Fruit fly (Drosophila melanogaster) whole organism: ENCODE measurements around the gene CG13473.

Experiments
- CG8478 ChIP-seq: fragments of >200 bp; optimal IDR thresholded peaks from 2 replicates; lab custom pipeline; 2018; ENCODE audit warnings: inconsistent platforms
- Dll ChIP-seq: fragments of >200 bp; optimal IDR thresholded peaks from 2 replicates; lab custom pipeline; 2017
- EcR ChIP-seq, 2 experiments: fragments of >200 bp; optimal IDR thresholded peaks; 2 replicates each; lab custom pipeline; 2017; ENCODE audit warnings: missing biosample characterization in 2 of 2, missing genetic modification characterization in 2 of 2, missing genetic modification reagents in 2 of 2
- pan ChIP-seq: fragments of >200 bp; optimal IDR thresholded peaks from 2 replicates; lab custom pipeline; 2017
- psq ChIP-seq: fragments of >200 bp; optimal IDR thresholded peaks from 2 replicates; lab custom pipeline; 2017
- usp ChIP-seq: fragments of >200 bp; optimal IDR thresholded peaks from 2 replicates; lab custom pipeline; 2017; ENCODE audit warnings: missing biosample characterization, missing genetic modification characterization, mixed read lengths

The CG13473 gene

DNA sequence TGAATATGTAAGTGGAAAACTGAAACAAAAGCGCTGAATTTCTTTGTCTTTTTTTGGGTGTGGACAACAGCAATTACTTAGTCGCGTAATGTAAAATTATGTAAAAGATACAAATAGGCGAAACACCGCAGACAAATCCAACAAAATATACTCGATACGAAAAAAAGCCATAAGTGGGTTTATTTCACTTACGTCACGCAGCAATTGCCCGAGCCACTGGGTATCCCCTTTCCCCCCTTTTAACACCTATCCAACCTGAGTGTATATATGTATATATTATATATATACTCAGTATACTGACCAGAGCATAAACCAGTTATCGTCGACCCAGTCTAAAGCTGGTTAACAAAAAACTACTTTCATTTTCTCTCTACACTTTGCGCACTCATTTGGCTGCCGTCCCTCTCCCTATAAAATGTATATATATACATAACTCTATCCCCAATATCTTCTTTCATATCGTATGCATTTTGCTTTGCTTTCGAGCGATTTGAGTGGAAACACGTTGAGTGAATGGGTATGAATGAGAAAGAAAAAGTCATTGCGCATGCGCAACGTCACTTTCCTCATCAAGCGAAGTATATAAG is 14.6 kb downstream of the CG13473 start:
- TF ChIP-seq CG8478 = no peak
- no peak for TF ChIP-seq pan (lab: Kevin White, UChicago)
- no peak for TF ChIP-seq EcR (GFP tag; optimal IDR thresholded peaks at IDR 0.05; lab: Kevin White, UChicago)
- TF ChIP-seq psq (lab: Kevin White, UChicago) = no peak
- no peak for TF ChIP-seq Dll (lab: Kevin White, UChicago)
- no peak for TF ChIP-seq usp

DNA sequence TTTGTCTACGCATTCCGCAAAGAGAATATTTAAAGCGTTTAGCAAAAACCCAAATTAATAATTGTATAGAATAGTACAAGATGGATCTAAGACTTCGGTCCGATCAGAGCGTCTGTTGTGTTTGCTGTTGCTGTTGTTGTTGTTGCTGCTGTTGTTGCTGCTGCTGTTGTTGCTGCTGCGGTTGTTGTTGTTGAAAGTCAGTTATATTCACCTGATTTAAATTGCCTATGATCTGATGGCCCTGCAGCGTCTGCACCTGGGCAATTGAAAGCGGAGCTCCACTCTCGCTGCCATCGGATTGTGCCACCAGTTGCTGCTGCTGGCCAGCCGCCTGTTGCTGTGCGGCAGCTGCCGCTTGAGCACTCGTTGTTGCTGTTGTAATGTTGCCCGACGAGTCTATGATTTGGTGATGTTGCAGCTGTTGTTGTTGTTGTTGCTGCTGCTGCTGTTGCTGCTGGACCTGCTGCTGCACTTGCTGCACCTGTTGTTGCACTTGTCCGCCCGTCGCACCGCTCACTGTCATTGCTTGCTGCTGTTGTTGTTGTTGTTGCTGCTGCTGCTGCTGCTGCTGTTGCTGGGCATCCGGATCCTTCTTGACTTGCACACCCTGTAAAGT is 22.6 kb downstream of the CG13473 start:
- TF ChIP-seq psq (lab: Kevin White, UChicago) (no peak), EcR (GFP tag; optimal IDR thresholded peaks at IDR 0.05; lab: Kevin White, UChicago) (no peak), Dll (lab: Kevin White, UChicago) (no peak), CG8478 (no peak), pan (lab: Kevin White, UChicago) (no peak), usp (no peak)

DNA sequence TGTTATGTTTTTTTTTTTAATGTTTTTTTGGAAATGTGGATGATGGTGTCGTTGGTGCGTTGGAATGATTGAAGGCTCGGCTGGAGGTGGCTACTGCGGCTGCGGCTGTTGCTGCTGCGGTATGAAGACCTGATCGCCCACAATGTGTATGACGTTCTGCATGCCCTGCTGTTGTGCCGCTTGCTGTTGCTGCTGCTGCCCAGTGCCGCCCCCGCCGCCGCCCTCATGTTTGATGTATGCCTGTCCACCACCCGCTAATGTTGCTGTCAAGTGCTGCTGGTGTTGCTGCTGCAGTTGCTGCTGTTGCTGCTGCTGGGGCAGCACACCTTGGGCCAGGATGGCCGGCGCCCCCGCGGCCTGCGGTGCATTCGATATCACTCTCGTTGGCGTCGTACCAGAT is 24.3 kb downstream of the CG13473 start:
- no peak for TF ChIP-seq pan (lab: Kevin White, UChicago)
- TF ChIP-seq usp = no peak
- TF ChIP-seq CG8478 = no peak
- no peak for TF ChIP-seq Dll (lab: Kevin White, UChicago)
- no peak for TF ChIP-seq EcR (GFP tag; optimal IDR thresholded peaks at IDR 0.05; lab: Kevin White, UChicago)
- TF ChIP-seq psq (lab: Kevin White, UChicago) = no peak

DNA sequence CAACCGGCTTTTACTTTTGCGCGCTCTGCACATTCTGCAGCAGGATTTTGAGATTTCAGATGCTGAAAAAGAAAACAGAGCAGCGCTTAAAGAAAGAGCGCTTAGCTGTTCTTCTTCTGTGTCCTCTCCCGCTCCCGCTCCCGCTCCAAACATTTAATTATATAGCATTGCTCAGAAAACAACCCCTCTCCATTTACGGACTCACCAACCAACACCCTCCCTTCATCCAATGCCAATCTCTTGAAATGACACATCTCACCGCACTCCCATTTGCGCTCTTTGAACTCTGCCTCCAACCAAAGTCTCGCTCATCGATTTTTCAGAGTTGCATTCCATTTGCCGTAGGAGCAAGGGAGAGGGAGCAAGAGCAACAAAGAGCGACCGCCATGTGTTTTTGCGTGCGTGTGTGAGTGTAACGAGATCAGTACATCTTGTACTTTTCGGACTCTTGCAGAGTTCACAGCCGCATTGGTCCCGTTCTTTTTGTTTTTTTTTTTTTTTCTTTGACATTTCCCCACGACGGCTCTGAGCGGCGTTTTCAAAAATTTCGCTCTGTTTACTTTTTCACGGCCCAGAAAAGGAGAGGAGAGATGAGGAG is 26.6 kb downstream of the CG13473 start:
- TF ChIP-seq EcR (GFP tag; optimal IDR thresholded peaks at IDR 0.05; lab: Kevin White, UChicago) = no peak
- peak; percentile 99 for TF ChIP-seq Dll (lab: Kevin White, UChicago)

DNA sequence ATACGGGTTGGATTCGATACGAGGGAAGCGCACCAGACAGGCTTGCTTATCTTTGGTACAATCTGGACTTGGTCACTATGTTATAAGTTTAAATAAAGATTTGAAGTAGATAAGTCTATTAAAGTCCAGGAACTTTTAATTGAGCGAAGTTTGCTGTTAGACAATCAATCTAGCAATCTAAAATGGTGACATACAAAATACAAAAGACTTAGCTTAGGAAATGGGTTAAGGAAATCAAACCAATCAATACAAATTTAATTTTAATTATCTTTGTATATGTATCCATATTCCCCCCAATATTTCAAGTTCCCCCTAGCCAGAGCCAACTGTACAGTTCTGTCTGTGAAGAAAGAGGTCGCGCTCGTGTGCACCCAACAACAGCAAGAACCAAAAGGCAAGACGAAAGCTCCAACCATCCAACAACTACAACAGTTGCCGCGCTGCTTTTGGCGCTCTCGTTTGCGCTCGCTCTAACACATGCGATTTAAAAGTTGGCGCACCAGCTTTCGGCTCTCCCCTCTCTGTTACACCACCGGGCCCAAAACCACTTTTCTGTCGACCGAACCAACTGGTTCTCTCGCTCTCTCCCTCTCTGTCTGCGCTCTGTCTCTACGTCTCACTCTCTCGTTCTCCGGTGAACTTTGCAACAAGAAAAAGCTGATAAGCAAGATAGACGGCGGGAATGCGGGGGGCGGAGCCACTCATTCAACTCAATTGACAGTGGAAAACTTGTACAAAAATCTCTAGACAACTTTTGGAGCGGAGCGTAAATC is 27.6 kb downstream of the CG13473 start:
- peak; percentile 95 for TF ChIP-seq Dll (lab: Kevin White, UChicago)
- TF ChIP-seq pan (lab: Kevin White, UChicago) = no peak
- peak; percentile 90 for TF ChIP-seq CG8478

DNA sequence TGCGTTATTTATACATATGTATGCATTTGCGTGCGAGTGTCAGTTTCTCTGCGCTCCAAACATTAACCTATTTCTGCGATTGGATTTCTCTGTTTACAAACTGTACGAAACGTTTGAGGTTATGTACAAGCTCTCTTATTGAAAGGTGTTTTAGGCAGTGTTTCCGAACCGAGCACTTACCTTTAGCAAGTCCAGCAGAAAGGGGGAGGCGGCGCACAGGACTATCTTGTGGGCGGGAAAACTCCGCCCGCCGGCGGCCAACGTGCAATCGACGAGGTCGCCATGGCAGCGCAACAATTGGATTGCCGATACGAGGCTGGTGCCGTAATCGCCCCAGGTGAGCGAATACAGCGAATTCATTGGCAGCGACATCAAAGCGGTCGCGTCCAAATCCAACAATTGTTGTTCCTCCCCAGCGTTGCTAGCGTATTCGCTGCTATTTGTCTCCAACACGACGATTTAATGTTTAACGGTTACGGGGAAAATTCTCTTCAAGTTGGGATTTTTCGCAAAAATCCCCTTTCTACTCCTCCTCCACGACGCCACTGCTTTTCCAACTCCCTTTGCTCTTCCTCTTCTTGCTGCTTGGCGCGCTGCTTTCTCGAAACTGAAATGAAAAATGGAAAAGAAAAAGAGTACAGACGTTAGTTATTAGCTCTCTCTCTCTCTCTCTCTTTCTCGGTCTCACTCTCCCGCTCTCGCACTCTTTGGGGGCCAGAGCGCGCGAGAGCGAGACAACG is 28.3 kb downstream of the CG13473 start:
- TF ChIP-seq usp (no peak), psq (lab: Kevin White, UChicago) (no peak), EcR (GFP tag; optimal IDR thresholded peaks at IDR 0.05; lab: Kevin White, UChicago) (no peak), CG8478 (no peak), Dll (lab: Kevin White, UChicago) (no peak), pan (lab: Kevin White, UChicago) (no peak)

DNA sequence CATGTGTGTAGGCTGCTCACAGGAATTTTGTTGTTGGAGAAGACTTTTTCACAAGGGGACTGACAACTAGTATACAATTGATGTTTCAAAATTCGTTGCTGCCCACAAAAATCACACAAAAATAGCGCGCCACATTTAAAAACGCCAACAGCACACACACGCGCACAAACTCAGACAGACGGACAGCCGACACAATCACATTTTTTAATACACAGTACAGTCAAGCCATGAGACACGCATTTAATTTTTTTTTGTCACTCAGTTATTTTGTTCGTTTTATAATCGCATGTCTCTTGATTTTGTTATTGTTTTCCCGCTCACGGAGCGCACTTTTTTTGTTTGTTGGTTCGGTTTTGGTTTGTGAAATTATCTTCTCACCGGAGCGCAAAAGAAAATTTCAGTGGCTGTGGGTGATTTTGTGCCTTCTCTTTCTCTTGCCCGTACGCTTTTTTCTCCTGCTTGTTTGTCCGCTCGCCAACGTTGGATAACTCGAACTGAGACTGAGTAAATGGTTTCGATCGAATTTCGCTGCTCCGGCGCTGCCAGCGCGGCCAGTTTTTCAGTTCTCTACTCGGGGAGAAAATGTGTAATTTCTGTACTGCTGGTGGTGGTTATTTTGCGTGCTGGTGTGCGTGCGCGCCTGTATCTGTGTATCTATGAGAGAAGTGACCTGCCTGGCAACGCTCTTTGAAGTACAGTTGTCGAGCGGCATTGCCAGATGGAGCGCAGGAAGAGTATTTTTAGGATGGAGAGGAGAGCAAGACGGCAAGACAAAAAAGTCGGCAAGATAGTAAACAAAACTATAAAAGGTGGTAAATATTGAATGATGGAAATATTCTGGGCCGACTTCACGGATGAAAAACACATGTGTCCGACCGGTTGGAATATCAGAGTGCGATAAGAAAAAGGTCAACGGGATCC is 29.2 kb downstream of the CG13473 start, which contains the start of gene CG42507:
Gene CG42507 (minus strand): TSS at position 499 of the 921 bp plus-strand sequence.
- TF ChIP-seq CG8478 (no peak), Dll (lab: Kevin White, UChicago) (peak; percentile 95)

DNA sequence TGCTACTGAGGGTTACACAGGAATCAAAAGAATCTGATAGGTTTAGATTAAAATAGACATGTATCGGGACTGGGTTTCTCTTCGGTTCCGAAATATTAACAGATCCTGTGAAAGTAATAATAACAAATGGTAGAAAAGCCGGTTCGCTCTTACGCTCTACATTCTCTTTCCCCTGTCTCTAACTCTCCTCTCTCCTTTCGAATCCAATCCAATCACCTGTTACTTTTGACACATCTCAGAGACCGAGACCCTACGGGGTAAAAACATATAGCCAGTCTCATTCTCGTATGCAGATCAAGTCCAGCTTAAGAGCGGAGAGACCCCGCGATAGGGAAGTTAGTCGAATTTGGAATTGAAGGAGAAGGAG is 30.2 kb downstream of the CG13473 start:
- no peak for TF ChIP-seq Dll (lab: Kevin White, UChicago)
- TF ChIP-seq pan (lab: Kevin White, UChicago) = no peak
- no peak for TF ChIP-seq psq (lab: Kevin White, UChicago)
- TF ChIP-seq usp = no peak
- no peak for TF ChIP-seq CG8478
- no peak for TF ChIP-seq EcR (GFP tag; optimal IDR thresholded peaks at IDR 0.05; lab: Kevin White, UChicago)

DNA sequence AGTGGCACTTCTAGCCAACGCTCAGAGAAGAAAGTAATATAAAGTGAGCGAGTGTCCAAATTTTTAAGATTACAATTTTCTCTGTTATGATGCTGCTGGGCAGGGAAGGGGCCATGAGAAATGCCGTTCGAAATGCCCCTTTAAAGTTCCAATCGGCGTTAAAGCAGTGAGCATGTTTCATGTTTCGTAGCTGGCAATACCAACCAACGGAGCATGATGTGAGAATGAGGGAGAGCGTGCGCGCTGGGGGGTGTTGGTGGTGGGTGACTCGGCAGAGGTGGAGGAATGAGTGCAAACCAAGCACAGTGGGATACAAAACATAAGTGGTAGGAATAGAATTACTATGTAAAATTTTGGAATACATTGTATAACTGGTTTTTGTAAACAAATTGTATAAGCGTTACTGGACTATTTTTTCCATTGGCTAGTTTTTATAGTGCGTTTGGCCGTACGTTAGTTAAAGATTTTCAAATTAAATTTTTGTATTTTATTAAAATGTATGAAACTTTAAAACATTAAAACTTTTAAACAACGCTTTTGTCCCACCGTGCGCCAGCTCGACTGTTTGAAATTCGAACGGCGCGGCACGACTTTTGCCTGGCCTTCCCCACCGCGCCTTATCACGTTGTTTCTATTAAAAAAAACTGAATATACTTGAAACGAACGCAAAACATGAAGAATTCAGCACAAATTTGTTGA is 30.7 kb downstream of the CG13473 start:
- no peak for TF ChIP-seq pan (lab: Kevin White, UChicago)
- TF ChIP-seq Dll (lab: Kevin White, UChicago) = peak; percentile 19

DNA sequence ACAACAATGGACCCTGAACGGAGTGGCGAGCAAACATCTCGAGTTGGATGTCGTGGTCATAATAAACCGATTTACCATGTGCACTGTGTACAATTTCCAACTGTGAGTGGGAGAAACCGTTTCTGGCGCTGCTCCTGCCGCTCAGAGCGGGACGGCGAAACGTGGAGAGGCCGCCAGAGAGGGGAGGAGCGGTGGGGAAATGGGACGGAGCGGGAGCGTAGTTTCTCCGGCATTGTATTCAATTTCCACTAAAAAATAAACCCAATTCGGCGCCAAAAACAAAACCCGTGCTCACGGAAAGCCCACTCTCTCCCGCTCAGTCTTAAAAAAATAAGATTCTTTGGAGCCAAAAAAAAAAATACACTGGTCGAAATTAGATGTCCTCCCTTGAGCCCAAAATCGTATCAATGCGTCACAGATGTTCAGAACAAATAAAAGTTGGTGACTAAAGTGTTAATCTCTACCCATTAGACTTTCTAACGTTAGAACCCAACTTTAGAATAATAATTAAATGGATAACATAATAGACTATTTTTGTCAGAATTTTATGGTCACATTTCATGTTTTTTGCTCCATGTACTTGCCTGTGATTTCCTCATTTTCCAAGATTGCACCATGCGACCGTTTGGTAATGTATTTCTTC is 31.5 kb downstream of the CG13473 start:
- TF ChIP-seq psq (lab: Kevin White, UChicago) (no peak), Dll (lab: Kevin White, UChicago) (no peak)
